Fruit fly (Drosophila melanogaster) whole organism, embryonic: Measurements from ENCODE around the gene CG17233.

Experiments used
- Atf3 ChIP-seq: fragments of 200-800 bp; sonication (Bioruptor generic); optimal IDR thresholded peaks from 3 replicates; lab custom pipeline; 2016; ENCODE audit warnings: missing biosample characterization, missing genetic modification characterization
- B-H1 ChIP-seq: fragments of 200-800 bp; sonication (Bioruptor generic); IDR thresholded peaks from 3 replicates; pipeline ENCODE4 v1.3.6; 2022; ENCODE audit warnings: missing biosample characterization, missing genetic modification characterization
- CG10366 ChIP-seq: fragments of 200-800 bp; sonication (Bioruptor generic); IDR thresholded peaks from 2 replicates; pipeline ENCODE4 v1.3.6; 2022; ENCODE audit warnings: missing biosample characterization, missing genetic modification characterization
- CG10543 ChIP-seq: fragments of 200-800 bp; sonication (Bioruptor generic); optimal IDR thresholded peaks from 3 replicates; lab custom pipeline; 2017; ENCODE audit warnings: missing biosample characterization, mild to moderate bottlenecking, missing genetic modification characterization, moderate library complexity
- CG10654 ChIP-seq: fragments of 200-800 bp; sonication (Bioruptor generic); optimal IDR thresholded peaks from 2 replicates; lab custom pipeline; 2016; ENCODE audit warnings: missing biosample characterization, missing genetic modification characterization
- CG12391 ChIP-seq: fragments of 200-800 bp; sonication (Bioruptor generic); optimal IDR thresholded peaks from 3 replicates; lab custom pipeline; 2018; ENCODE audit warnings: missing biosample characterization, mild to moderate bottlenecking, missing genetic modification characterization, moderate library complexity
- CG13424 ChIP-seq: fragments of 200-800 bp; sonication (Bioruptor generic); optimal IDR thresholded peaks from 2 replicates; lab custom pipeline; 2019; ENCODE audit warnings: missing biosample characterization, mild to moderate bottlenecking, missing genetic modification characterization, moderate library complexity
- CG14667 ChIP-seq: fragments of 200-800 bp; sonication (Bioruptor generic); IDR thresholded peaks from 2 replicates; pipeline ENCODE4 v1.3.6; 2022; ENCODE audit warnings: missing biosample characterization, missing genetic modification characterization
- CG14710 ChIP-seq: fragments of 200-800 bp; sonication (Bioruptor generic); optimal IDR thresholded peaks from 3 replicates; lab custom pipeline; 2019; ENCODE audit warnings: missing biosample characterization, mild to moderate bottlenecking, missing genetic modification characterization, moderate library complexity
- CG16863 ChIP-seq: fragments of 200-800 bp; sonication (Bioruptor generic); optimal IDR thresholded peaks from 3 replicates; lab custom pipeline; 2016; ENCODE audit warnings: missing biosample characterization, missing genetic modification characterization
- CG17359 ChIP-seq: fragments of 200-800 bp; sonication (Bioruptor generic); optimal IDR thresholded peaks from 3 replicates; lab custom pipeline; 2018; ENCODE audit warnings: missing biosample characterization, mild to moderate bottlenecking, missing genetic modification characterization, moderate library complexity
- CG18476 ChIP-seq: fragments of 200-800 bp; sonication (Bioruptor generic); optimal IDR thresholded peaks from 2 replicates; lab custom pipeline; 2016; ENCODE audit warnings: missing biosample characterization, mild to moderate bottlenecking, missing genetic modification characterization
- CG18599 ChIP-seq: fragments of 200-800 bp; sonication (Bioruptor generic); optimal IDR thresholded peaks from 3 replicates; lab custom pipeline; 2017; ENCODE audit warnings: missing biosample characterization, missing genetic modification characterization, mild to moderate bottlenecking, moderate library complexity, missing genetic modification reagents
- CG3995 ChIP-seq: fragments of 200-800 bp; sonication (Bioruptor generic); optimal IDR thresholded peaks from 3 replicates; lab custom pipeline; 2016; ENCODE audit warnings: missing biosample characterization, missing genetic modification characterization
- CG8924 ChIP-seq: fragments of 200-800 bp; optimal IDR thresholded peaks from 3 replicates; lab custom pipeline; 2019; ENCODE audit warnings: missing biosample characterization, mild to moderate bottlenecking, missing genetic modification characterization, moderate library complexity
- CG9437 ChIP-seq: fragments of 200-800 bp; sonication (Bioruptor generic); optimal IDR thresholded peaks from 2 replicates; lab custom pipeline; 2018; ENCODE audit warnings: missing biosample characterization, mild to moderate bottlenecking, missing genetic modification characterization
- CrebB ChIP-seq: fragments of 200-800 bp; sonication (Bioruptor generic); optimal IDR thresholded peaks from 3 replicates; lab custom pipeline; 2018; ENCODE audit warnings: missing biosample characterization, mild to moderate bottlenecking, missing genetic modification characterization
- Dip2 ChIP-seq: fragments of 200-800 bp; sonication (Bioruptor generic); IDR thresholded peaks from 2 replicates; pipeline ENCODE4 v1.3.6; 2022; ENCODE audit warnings: missing biosample characterization, missing genetic modification characterization
- Dll ChIP-seq: fragments of 200-800 bp; sonication (Bioruptor generic); IDR thresholded peaks from 4 replicates; pipeline ENCODE4 v1.3.6; 2022; ENCODE audit warnings: missing biosample characterization, missing genetic modification characterization; ENCODE audit not compliant: partially characterized antibody
- HLHmδ ChIP-seq: fragments of 200-800 bp; sonication (Bioruptor generic); optimal IDR thresholded peaks from 2 replicates; lab custom pipeline; 2018; ENCODE audit warnings: missing biosample characterization, mild to moderate bottlenecking, missing genetic modification characterization, moderate library complexity
- Hand ChIP-seq: fragments of 200-800 bp; sonication (Bioruptor generic); optimal IDR thresholded peaks from 2 replicates; lab custom pipeline; 2017; ENCODE audit warnings: mild to moderate bottlenecking, missing biosample characterization, missing genetic modification reagents, missing genetic modification characterization
- Hr51 ChIP-seq, 2 experiments: fragments of 200-800 bp; sonication (Bioruptor generic); optimal IDR thresholded peaks; 2 replicates in 1 of 2; 3 replicates in 1 of 2; lab custom pipeline; 2016 to 2018; ENCODE audit warnings: missing biosample characterization in 2 of 2, missing genetic modification characterization in 2 of 2, mild to moderate bottlenecking in 1 of 2, moderate library complexity in 1 of 2
- Med ChIP-seq: fragments of 200-800 bp; sonication (Bioruptor generic); peaks from one replicate; lab custom pipeline; 2016; ENCODE audit warnings: missing biosample characterization, missing genetic modification characterization, mild to moderate bottlenecking, inconsistent platforms, moderate library complexity
- Myb ChIP-seq: fragments of 200-800 bp; sonication (Bioruptor generic); optimal IDR thresholded peaks from 2 replicates; lab custom pipeline; 2016; ENCODE audit warnings: missing biosample characterization, missing genetic modification characterization
- NC2β ChIP-seq: fragments of 200-800 bp; sonication (Bioruptor generic); optimal IDR thresholded peaks from 2 replicates; lab custom pipeline; 2016; ENCODE audit warnings: missing biosample characterization, missing genetic modification characterization
- NFAT ChIP-seq: fragments of 200-800 bp; sonication (Bioruptor generic); IDR thresholded peaks from 2 replicates; pipeline ENCODE4 v1.3.6; 2022; ENCODE audit warnings: missing biosample characterization, missing genetic modification characterization
- Nf-YB ChIP-seq: fragments of 200-800 bp; sonication (Bioruptor generic); optimal IDR thresholded peaks from 3 replicates; lab custom pipeline; 2019; ENCODE audit warnings: missing biosample characterization, mild to moderate bottlenecking, missing genetic modification characterization, moderate library complexity
- Nf-YC ChIP-seq: fragments of 200-800 bp; optimal IDR thresholded peaks from 3 replicates; lab custom pipeline; 2019; ENCODE audit warnings: missing biosample characterization, mild to moderate bottlenecking, missing genetic modification characterization, moderate library complexity
- PHDP ChIP-seq: fragments of 200-800 bp; sonication (Bioruptor generic); optimal IDR thresholded peaks from 3 replicates; lab custom pipeline; 2018; ENCODE audit warnings: missing biosample characterization, mild to moderate bottlenecking, missing genetic modification characterization, moderate library complexity
- Sox102F ChIP-seq: fragments of 200-800 bp; sonication (Bioruptor generic); optimal IDR thresholded peaks from 2 replicates; lab custom pipeline; 2018; ENCODE audit warnings: missing biosample characterization, mild to moderate bottlenecking, missing genetic modification characterization, moderate library complexity
- az2 ChIP-seq: fragments of 200-800 bp; sonication (Bioruptor generic); optimal IDR thresholded peaks from 3 replicates; lab custom pipeline; 2016; ENCODE audit warnings: missing biosample characterization, missing genetic modification characterization
- esg ChIP-seq: fragments of 200-800 bp; sonication (Bioruptor generic); conservative IDR thresholded peaks from 2 replicates; pipeline ENCODE4 v1.3.6; 2022; ENCODE audit warnings: missing biosample characterization, missing genetic modification characterization
- fd64A ChIP-seq: fragments of 200-800 bp; sonication (Bioruptor generic); optimal IDR thresholded peaks from 3 replicates; lab custom pipeline; 2018; ENCODE audit warnings: missing biosample characterization, mild to moderate bottlenecking, missing genetic modification characterization
- gem ChIP-seq: fragments of 200-800 bp; sonication (Bioruptor generic); optimal IDR thresholded peaks from 2 replicates; lab custom pipeline; 2019; ENCODE audit warnings: missing biosample characterization, mild to moderate bottlenecking, missing genetic modification characterization, moderate library complexity
- lab ChIP-seq: fragments of 200-800 bp; sonication (Bioruptor generic); optimal IDR thresholded peaks from 3 replicates; lab custom pipeline; 2017; ENCODE audit warnings: missing biosample characterization, missing genetic modification characterization, mild to moderate bottlenecking, moderate library complexity, missing genetic modification reagents
- lmd ChIP-seq: fragments of 200-800 bp; sonication (Bioruptor generic); IDR thresholded peaks from 2 replicates; pipeline ENCODE4 v1.3.6; 2022; ENCODE audit warnings: missing biosample characterization, missing genetic modification characterization
- lola ChIP-seq, 3 experiments: fragments of >200 bp in 2 of 3; fragments of 200-800 bp in 1 of 3; sonication (Bioruptor generic) in 1 of 3; optimal IDR thresholded peaks; 2 replicates each; lab custom pipeline; 2017 to 2019; ENCODE audit warnings: missing biosample characterization in 3 of 3, missing genetic modification characterization in 3 of 3, mild to moderate bottlenecking in 1 of 3, moderate library complexity in 1 of 3
- onecut ChIP-seq: fragments of 200-800 bp; sonication (Bioruptor generic); IDR thresholded peaks from 2 replicates; pipeline ENCODE4 v1.3.6; 2022; ENCODE audit warnings: missing biosample characterization, missing genetic modification characterization
- prd ChIP-seq, 3 experiments: fragments of >200 bp in 2 of 3; fragments of 200-800 bp in 1 of 3; sonication (Bioruptor generic) in 1 of 3; optimal IDR thresholded peaks in 2 of 3; IDR thresholded peaks in 1 of 3; 2 replicates in 2 of 3; 3 replicates in 1 of 3; pipeline versions ENCODE4 v1.3.6 to Lab custom; 2017 to 2022; ENCODE audit warnings: missing biosample characterization in 1 of 3, missing genetic modification characterization in 1 of 3
- ro ChIP-seq: fragments of 200-800 bp; sonication (Bioruptor generic); IDR thresholded peaks from 2 replicates; pipeline ENCODE4 v1.3.6; 2022; ENCODE audit warnings: missing biosample characterization, missing genetic modification characterization
- sc ChIP-seq, 3 experiments: fragments of >200 bp in 2 of 3; fragments of 200-800 bp in 1 of 3; sonication (Bioruptor generic) in 1 of 3; optimal IDR thresholded peaks; 2 replicates in 2 of 3; 3 replicates in 1 of 3; lab custom pipeline; 2017; ENCODE audit warnings: mild to moderate bottlenecking in 1 of 3, missing biosample characterization in 1 of 3, missing genetic modification characterization in 1 of 3, missing genetic modification reagents in 1 of 3
- sd ChIP-seq: fragments of 200-800 bp; sonication (Bioruptor generic); optimal IDR thresholded peaks from 3 replicates; lab custom pipeline; 2018; ENCODE audit warnings: missing biosample characterization, mild to moderate bottlenecking, missing genetic modification characterization, moderate library complexity
- shn ChIP-seq: fragments of 200-800 bp; sonication (Bioruptor generic); optimal IDR thresholded peaks from 3 replicates; lab custom pipeline; 2016; ENCODE audit warnings: missing biosample characterization, missing genetic modification characterization
- stwl ChIP-seq: fragments of 200-800 bp; sonication (Bioruptor generic); optimal IDR thresholded peaks from 3 replicates; lab custom pipeline; 2018; ENCODE audit warnings: missing biosample characterization, mild to moderate bottlenecking, missing genetic modification characterization, moderate library complexity
- sug ChIP-seq: fragments of 200-800 bp; optimal IDR thresholded peaks from 2 replicates; lab custom pipeline; 2019; ENCODE audit warnings: missing biosample characterization, mild to moderate bottlenecking, missing genetic modification characterization, moderate library complexity
- tin ChIP-seq: fragments of 200-800 bp; sonication (Bioruptor generic); optimal IDR thresholded peaks from 3 replicates; lab custom pipeline; 2016; ENCODE audit warnings: missing biosample characterization, missing genetic modification characterization
- yki ChIP-seq: fragments of >200 bp; optimal IDR thresholded peaks from 3 replicates; lab custom pipeline; 2018

CG17233 gene

dm6 chr3L:20183345-20184088 is 58.2 kb downstream of the CG17233 start (continued):
- TF ChIP-seq sc (optimal IDR thresholded peaks at IDR 0.05; lab: Kevin White, UChicago) = no peak
- TF ChIP-seq sc (GFP tag; optimal IDR thresholded peaks at IDR 0.05; lab: Kevin White, UChicago) = peak; percentile 40
- no peak for TF ChIP-seq onecut (GFP tag; lab: Robert Waterston, UW)
- TF ChIP-seq CG13424 (tag; lab: Kevin White, UChicago) = peak; percentile 60
- TF ChIP-seq B-H1 (GFP tag; lab: Robert Waterston, UW) = no peak
- TF ChIP-seq esg (GFP tag; lab: Robert Waterston, UW) = peak; percentile 48
- TF ChIP-seq PHDP (tag; lab: Kevin White, UChicago) = peak; percentile 52
- TF ChIP-seq lola (GFP tag; optimal IDR thresholded peaks at IDR 0.05; lab: Kevin White, UChicago) = peak in 2 of 3 experiments; percentile 23 to 49
- TF ChIP-seq CG18476 (GFP tag; lab: Kevin White, UChicago) = peak; percentile 32
- peak; percentile 29 for TF ChIP-seq tin (GFP tag; lab: Kevin White, UChicago)
- TF ChIP-seq CrebB (tag; lab: Kevin White, UChicago) = no peak
- no peak for TF ChIP-seq yki (lab: Kevin White, UChicago)
- peak; percentile 41; the same call in 1 of the 2 replicates for TF ChIP-seq lmd (GFP tag; lab: Robert Waterston, UW)
- TF ChIP-seq CG14710 = peak; percentile 20
- TF ChIP-seq shn (GFP tag; lab: Kevin White, UChicago) = no peak
- no peak for TF ChIP-seq prd (optimal IDR thresholded peaks at IDR 0.05; lab: Kevin White, UChicago)
- peak; percentile 58; the same call in 1 of the 3 replicates for TF ChIP-seq prd (GFP tag; IDR thresholded peaks at IDR 0.05; lab: Robert Waterston, UW)
- peak; percentile 3 for TF ChIP-seq CG10543 (GFP tag; lab: Kevin White, UChicago)
- TF ChIP-seq CG10654 (GFP tag; lab: Kevin White, UChicago) = peak; percentile 50
- TF ChIP-seq Med (GFP tag; lab: Kevin White, UChicago) = peak; percentile 65
- TF ChIP-seq az2 = peak; percentile 22
- no peak for TF ChIP-seq Nf-YB (GFP tag; lab: Kevin White, UChicago)
- peak; percentile 58 for TF ChIP-seq CG17359 (tag; lab: Kevin White, UChicago)
- TF ChIP-seq CG3995 (GFP tag; lab: Kevin White, UChicago) = no peak
- TF ChIP-seq CG8924 (tag; lab: Kevin White, UChicago) = peak; percentile 31
- no peak for TF ChIP-seq CG10366 (GFP tag; lab: Robert Waterston, UW)
- TF ChIP-seq CG16863 (GFP tag; lab: Kevin White, UChicago) = no peak
- TF ChIP-seq Hr51 (GFP tag; optimal IDR thresholded peaks at IDR 0.05; lab: Kevin White, UChicago) = peak; percentile 25 to 64
- TF ChIP-seq sug (tag; lab: Kevin White, UChicago) = no peak
- TF ChIP-seq stwl = no peak
- peak; percentile 68 for TF ChIP-seq CG18599
- no peak for TF ChIP-seq fd64A (GFP tag; lab: Kevin White, UChicago)
- peak; percentile 69 for TF ChIP-seq Sox102F (GFP tag; lab: Kevin White, UChicago)
- no peak for TF ChIP-seq Myb
- TF ChIP-seq HLHmδ (GFP tag; lab: Kevin White, UChicago) = no peak
- TF ChIP-seq gem (tag; lab: Kevin White, UChicago) = peak; percentile 75
- no peak for TF ChIP-seq CG14667
- peak; percentile 11 for TF ChIP-seq NC2β (GFP tag; lab: Kevin White, UChicago)
- TF ChIP-seq lab = peak; percentile 75
- TF ChIP-seq CG9437 (GFP tag; lab: Kevin White, UChicago) = peak; percentile 33
- no peak for TF ChIP-seq Dll
- TF ChIP-seq NFAT (GFP tag; lab: Robert Waterston, UW) = no peak
- TF ChIP-seq sd = no peak
- TF ChIP-seq Nf-YC (tag; lab: Kevin White, UChicago) = no peak
- peak; percentile 60 for TF ChIP-seq CG12391
- no peak for TF ChIP-seq Atf3
- 0 out of 2 replicates have a peak, but pooled peaks have one; percentile 12 for TF ChIP-seq Dip2
- no peak for TF ChIP-seq ro (GFP tag; lab: Robert Waterston, UW)
- peak; percentile 32 for TF ChIP-seq Hand (GFP tag; lab: Kevin White, UChicago)
